Worm (Caenorhabditis elegans) whole organism, late embryonic: Measurements from ENCODE around the gene T04B2.3.

Source experiments
- C38D4.7 ChIP-seq: fragments of 200-800 bp; sonication (Bioruptor generic); optimal IDR thresholded peaks from 2 replicates; lab custom pipeline; 2018; ENCODE audit warnings: mild to moderate bottlenecking, missing genetic modification characterization, moderate library complexity, missing compliant biosample characterization
- K02D7.2 ChIP-seq: sonication (generic microtip); optimal IDR thresholded peaks from 2 replicates; lab custom pipeline; 2017; ENCODE audit warnings: mild to moderate bottlenecking, missing genetic modification characterization, missing compliant biosample characterization
- K09A11.1 ChIP-seq: sonication (generic microtip); optimal IDR thresholded peaks from 2 replicates; lab custom pipeline; 2017; ENCODE audit warnings: antibody characterized with exemption, mild to moderate bottlenecking, missing genetic modification characterization, missing compliant biosample characterization; ENCODE audit not compliant: insufficient read depth
- Y22D7AL.16 ChIP-seq: sonication (generic microtip); optimal IDR thresholded peaks from 2 replicates; lab custom pipeline; 2016; ENCODE audit warnings: missing genetic modification characterization, missing compliant biosample characterization
- ama-1 ChIP-seq: fragments of 150-350 bp; optimal IDR thresholded peaks from 2 replicates; lab custom pipeline; 2014
- ceh-14 ChIP-seq: sonication (generic microtip); optimal IDR thresholded peaks from 2 replicates; lab custom pipeline; 2016; ENCODE audit warnings: missing genotype, missing genetic modification characterization, missing compliant biosample characterization
- ceh-18 ChIP-seq: sonication (generic microtip); optimal IDR thresholded peaks from 2 replicates; lab custom pipeline; 2016; ENCODE audit warnings: missing genetic modification characterization, missing compliant biosample characterization
- ceh-19 ChIP-seq: fragments of 200-800 bp; sonication (Bioruptor generic); optimal IDR thresholded peaks from 2 replicates; lab custom pipeline; 2018; ENCODE audit warnings: mild to moderate bottlenecking, missing genetic modification characterization, missing compliant biosample characterization
- ceh-22 ChIP-seq: sonication (generic microtip); optimal IDR thresholded peaks from 2 replicates; lab custom pipeline; 2017; ENCODE audit warnings: missing biosample characterization, missing genetic modification characterization
- ceh-34 ChIP-seq: sonication (generic microtip); optimal IDR thresholded peaks from 2 replicates; lab custom pipeline; 2016; ENCODE audit warnings: mild to moderate bottlenecking, missing genetic modification characterization, missing compliant biosample characterization
- ceh-48 ChIP-seq: sonication (generic microtip); optimal IDR thresholded peaks from 2 replicates; lab custom pipeline; 2016; ENCODE audit warnings: missing genetic modification characterization, inconsistent platforms, missing compliant biosample characterization
- ceh-6 ChIP-seq: fragments of 200-800 bp; sonication (Bioruptor generic); optimal IDR thresholded peaks from 2 replicates; lab custom pipeline; 2018; ENCODE audit warnings: mild to moderate bottlenecking, missing genetic modification characterization, missing compliant biosample characterization
- ceh-9 ChIP-seq: sonication (generic microtip); optimal IDR thresholded peaks from 2 replicates; lab custom pipeline; 2016; ENCODE audit warnings: mild to moderate bottlenecking, missing genetic modification characterization, inconsistent platforms, missing compliant biosample characterization
- che-1 ChIP-seq: sonication (generic microtip); optimal IDR thresholded peaks from 2 replicates; lab custom pipeline; 2016; ENCODE audit warnings: mild to moderate bottlenecking, missing genetic modification characterization, missing compliant biosample characterization
- dmd-4 ChIP-seq: sonication (generic microtip); optimal IDR thresholded peaks from 2 replicates; lab custom pipeline; 2016; ENCODE audit warnings: borderline replicate concordance, missing genetic modification characterization, missing compliant biosample characterization
- dve-1 ChIP-seq: sonication (generic microtip); optimal IDR thresholded peaks from 2 replicates; lab custom pipeline; 2017; ENCODE audit warnings: antibody characterized with exemption, mild to moderate bottlenecking, missing genetic modification characterization, missing compliant biosample characterization
- elt-2 ChIP-seq: sonication (generic microtip); optimal IDR thresholded peaks from 2 replicates; lab custom pipeline; 2016; ENCODE audit warnings: missing genetic modification reagents, missing genetic modification characterization, missing compliant biosample characterization
- elt-4 ChIP-seq: sonication (generic microtip); optimal IDR thresholded peaks from 2 replicates; lab custom pipeline; 2016; ENCODE audit warnings: missing genetic modification characterization, missing compliant biosample characterization
- ets-4 ChIP-seq: sonication (generic microtip); optimal IDR thresholded peaks from 2 replicates; lab custom pipeline; 2016; ENCODE audit warnings: missing genetic modification characterization, missing compliant biosample characterization
- eyg-1 ChIP-seq: sonication (generic microtip); optimal IDR thresholded peaks from 2 replicates; lab custom pipeline; 2016; ENCODE audit warnings: missing genotype, missing genetic modification characterization, missing compliant biosample characterization
- fax-1 ChIP-seq: sonication (generic microtip); optimal IDR thresholded peaks from 2 replicates; lab custom pipeline; 2016; ENCODE audit warnings: missing genotype, missing genetic modification characterization, missing compliant biosample characterization
- fkh-10 ChIP-seq: fragments of 150-350 bp; optimal IDR thresholded peaks from 2 replicates; lab custom pipeline; 2014; ENCODE audit warnings: missing biosample characterization, missing genetic modification reagents, missing genetic modification characterization
- fkh-6 ChIP-seq: sonication (generic microtip); optimal IDR thresholded peaks from 2 replicates; lab custom pipeline; 2016; ENCODE audit warnings: missing genetic modification characterization, missing compliant biosample characterization
- hlh-13 ChIP-seq: fragments of 200-800 bp; sonication (Bioruptor generic); optimal IDR thresholded peaks from 2 replicates; lab custom pipeline; 2018; ENCODE audit warnings: mild to moderate bottlenecking, missing genetic modification characterization, missing compliant biosample characterization
- hlh-8 ChIP-seq: sonication (generic microtip); optimal IDR thresholded peaks from 2 replicates; lab custom pipeline; 2016; ENCODE audit warnings: missing genotype, missing genetic modification characterization, missing compliant biosample characterization
- lim-6 ChIP-seq: sonication (generic microtip); optimal IDR thresholded peaks from 2 replicates; lab custom pipeline; 2016; ENCODE audit warnings: missing genetic modification characterization, missing compliant biosample characterization
- nhr-11 ChIP-seq: fragments of 150-350 bp; optimal IDR thresholded peaks from 2 replicates; lab custom pipeline; 2014; ENCODE audit warnings: missing biosample characterization, missing genetic modification characterization
- npax-4 ChIP-seq: sonication (generic microtip); optimal IDR thresholded peaks from 2 replicates; lab custom pipeline; 2016; ENCODE audit warnings: missing genetic modification characterization, missing compliant biosample characterization
- odd-2 ChIP-seq: sonication (generic microtip); optimal IDR thresholded peaks from 2 replicates; lab custom pipeline; 2017; ENCODE audit warnings: antibody characterized with exemption, mild to moderate bottlenecking, missing genetic modification characterization, missing compliant biosample characterization
- pag-3 ChIP-seq: sonication (generic microtip); optimal IDR thresholded peaks from 2 replicates; lab custom pipeline; 2016; ENCODE audit warnings: missing compliant biosample characterization, missing genetic modification characterization, borderline replicate concordance
- pax-1 ChIP-seq: fragments of 150-350 bp; optimal IDR thresholded peaks from 2 replicates; lab custom pipeline; 2014; ENCODE audit warnings: missing biosample characterization, missing genetic modification characterization
- pqm-1 ChIP-seq: sonication (generic microtip); optimal IDR thresholded peaks from 2 replicates; lab custom pipeline; 2016; ENCODE audit warnings: missing genetic modification characterization, missing compliant biosample characterization
- pros-1 ChIP-seq: fragments of 150-350 bp; optimal IDR thresholded peaks from 2 replicates; lab custom pipeline; 2014; ENCODE audit warnings: missing biosample characterization, missing genetic modification reagents, missing genetic modification characterization
- rnt-1 ChIP-seq: sonication (generic microtip); optimal IDR thresholded peaks from 2 replicates; lab custom pipeline; 2016; ENCODE audit warnings: missing genetic modification characterization, missing compliant biosample characterization
- sdc-2 ChIP-seq: sonication (generic microtip); optimal IDR thresholded peaks from 2 replicates; lab custom pipeline; 2016; ENCODE audit warnings: missing genotype, missing genetic modification characterization, missing compliant biosample characterization
- sox-2 ChIP-seq: fragments of 200-800 bp; sonication (Bioruptor generic); IDR thresholded peaks from 2 replicates; pipeline ENCODE4 v1.3.6; 2022; ENCODE audit warnings: missing genetic modification reagents, missing genetic modification characterization, missing compliant biosample characterization
- sox-4 ChIP-seq: sonication (generic microtip); optimal IDR thresholded peaks from 2 replicates; lab custom pipeline; 2017; ENCODE audit warnings: mild to moderate bottlenecking, missing genetic modification characterization, inconsistent platforms, missing compliant biosample characterization
- ttx-3 ChIP-seq: sonication (generic microtip); optimal IDR thresholded peaks from 2 replicates; lab custom pipeline; 2016; ENCODE audit warnings: missing genetic modification reagents, missing genetic modification characterization, missing compliant biosample characterization
- unc-3 ChIP-seq, 2 experiments: fragments of 200-800 bp in 1 of 2; sonication (Bioruptor generic) in 1 of 2; sonication (generic microtip) in 1 of 2; conservative IDR thresholded peaks in 1 of 2; optimal IDR thresholded peaks in 1 of 2; 2 replicates each; pipeline versions ENCODE4 v1.3.6 to Lab custom; 2016 to 2022; ENCODE audit warnings: missing compliant biosample characterization in 2 of 2, missing genetic modification characterization in 2 of 2, missing genetic modification reagents in 1 of 2
- unc-55 ChIP-seq: sonication (generic microtip); optimal IDR thresholded peaks from 2 replicates; lab custom pipeline; 2017; ENCODE audit warnings: missing biosample characterization, missing genetic modification reagents, missing genetic modification characterization
- unc-86 ChIP-seq: sonication (generic microtip); optimal IDR thresholded peaks from 2 replicates; lab custom pipeline; 2016; ENCODE audit warnings: missing genetic modification characterization, missing compliant biosample characterization
- zip-5 ChIP-seq: sonication (generic microtip); optimal IDR thresholded peaks from 2 replicates; lab custom pipeline; 2016; ENCODE audit warnings: missing genetic modification characterization, missing compliant biosample characterization
- ztf-16 ChIP-seq: sonication (generic microtip); optimal IDR thresholded peaks from 2 replicates; lab custom pipeline; 2017; ENCODE audit warnings: missing genetic modification characterization, missing compliant biosample characterization

Gene T04B2.3

DNA sequence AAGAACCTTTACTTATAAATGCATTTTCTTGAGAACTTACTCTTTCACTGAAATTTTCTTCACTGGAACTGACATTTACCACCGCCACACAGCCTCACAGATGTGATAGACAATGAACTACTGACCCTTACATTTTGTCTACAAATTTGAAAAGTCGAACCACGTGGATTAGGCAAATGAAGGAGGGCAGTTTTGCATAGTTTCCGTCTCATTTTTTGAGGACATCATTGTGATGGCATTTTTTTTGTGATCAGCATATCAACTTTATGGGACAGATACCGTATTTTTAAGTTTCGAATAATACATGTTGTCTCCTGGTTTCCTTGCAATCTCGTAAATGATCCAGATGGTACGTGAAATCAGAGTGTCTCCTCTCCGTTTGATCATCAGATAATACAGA is 25.3 kb downstream of the T04B2.3 start, which contains the start of gene W01B6.3:
W01B6.3 (minus strand) TSS at position 101 of the 400 bp plus-strand sequence.
- no peak for TF ChIP-seq rnt-1 (tag; lab: Kevin White, UChicago)
- TF ChIP-seq hlh-8 (tag; lab: Kevin White, UChicago): no peak
- TF ChIP-seq ceh-18 (tag; lab: Kevin White, UChicago): no peak
- TF ChIP-seq pag-3: no peak
- TF ChIP-seq unc-3 (GFP tag; conservative IDR thresholded peaks at IDR 0.05; lab: Robert Waterston, UW): no peak
- no peak for TF ChIP-seq unc-3 (tag; optimal IDR thresholded peaks at IDR 0.05; lab: Kevin White, UChicago)
- TF ChIP-seq pqm-1: no peak
- TF ChIP-seq ztf-16 (tag; lab: Kevin White, UChicago): no peak
- TF ChIP-seq unc-55 (GFP tag; lab: Kevin White, UChicago): no peak
- no peak for TF ChIP-seq dmd-4
- no peak for TF ChIP-seq dve-1
- TF ChIP-seq npax-4 (tag; lab: Kevin White, UChicago): no peak
- no peak for TF ChIP-seq fkh-10 (GFP tag; lab: Kevin White, UChicago)
- TF ChIP-seq sox-4 (tag; lab: Kevin White, UChicago): no peak
- no peak for TF ChIP-seq ceh-22 (tag; lab: Kevin White, UChicago)
- no peak for TF ChIP-seq che-1 (tag; lab: Kevin White, UChicago)
- TF ChIP-seq ttx-3: no peak
- TF ChIP-seq eyg-1: no peak
- no peak for TF ChIP-seq elt-2 (tag; lab: Kevin White, UChicago)

DNA sequence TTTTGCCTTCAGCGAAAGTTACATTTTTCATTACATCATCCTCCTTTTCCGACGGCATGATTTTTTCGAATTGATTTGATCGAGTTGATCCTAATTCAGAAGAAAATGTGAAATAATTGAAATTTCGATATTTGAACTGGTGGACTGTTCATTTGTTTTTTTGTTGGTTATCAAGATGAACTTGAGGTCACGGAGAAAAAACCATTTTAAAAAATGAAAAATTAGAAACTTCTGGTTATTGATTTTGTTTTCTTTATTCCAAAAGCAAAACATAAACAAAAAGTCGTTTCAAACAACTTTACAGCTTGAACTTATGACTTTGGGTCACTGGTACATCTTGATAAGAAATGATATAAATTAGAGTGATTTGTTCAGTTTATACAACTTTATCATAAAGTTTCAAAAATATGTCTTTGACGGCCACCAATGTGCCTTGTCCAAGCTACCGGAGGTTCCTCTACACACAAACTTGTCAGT is 27.9 kb downstream of the T04B2.3 start, which contains the start of the genes ttbk-4 and W01B6.4:
ttbk-4 (minus strand) TSS at position 101 of the 477 bp plus-strand sequence.
W01B6.4 (plus strand) TSS at position 427 of the 477 bp plus-strand sequence.
- TF ChIP-seq hlh-8 (tag; lab: Kevin White, UChicago): no peak
- no peak for TF ChIP-seq hlh-13 (GFP tag; lab: Kevin White, UChicago)
- TF ChIP-seq sox-4 (tag; lab: Kevin White, UChicago): no peak
- no peak for TF ChIP-seq ets-4
- no peak for TF ChIP-seq ceh-14 (tag; lab: Kevin White, UChicago)
- no peak for TF ChIP-seq ceh-48 (tag; lab: Kevin White, UChicago)
- TF ChIP-seq pros-1 (tag; lab: Kevin White, UChicago): no peak
- TF ChIP-seq ttx-3: no peak
- TF ChIP-seq ceh-22 (tag; lab: Kevin White, UChicago): no peak
- TF ChIP-seq rnt-1 (tag; lab: Kevin White, UChicago): no peak
- TF ChIP-seq ceh-19: no peak
- TF ChIP-seq nhr-11 (tag; lab: Kevin White, UChicago): no peak
- TF ChIP-seq sdc-2 (tag; lab: Kevin White, UChicago): no peak

- TF ChIP-seq C38D4.7: no peak
- no peak for TF ChIP-seq sdc-2 (tag; lab: Kevin White, UChicago)
- no peak for TF ChIP-seq ceh-14 (tag; lab: Kevin White, UChicago)
- no peak for TF ChIP-seq elt-2 (tag; lab: Kevin White, UChicago)
- no peak for TF ChIP-seq lim-6
- no peak for TF ChIP-seq sox-2 (GFP tag; lab: Robert Waterston, UW)
- TF ChIP-seq ceh-9 (tag; lab: Kevin White, UChicago): no peak
- TF ChIP-seq pqm-1: no peak
- TF ChIP-seq Y22D7AL.16 (tag; lab: Kevin White, UChicago): no peak
- TF ChIP-seq fkh-6: no peak
- TF ChIP-seq ceh-6: no peak
- no peak for TF ChIP-seq fax-1 (tag; lab: Kevin White, UChicago)
- no peak for TF ChIP-seq K09A11.1 (tag; lab: Kevin White, UChicago)
- no peak for TF ChIP-seq K02D7.2 (tag; lab: Kevin White, UChicago)
- TF ChIP-seq, all 69 proteins: peak for 0
Measured at ce11 chrIV:10075899-10076298, 28.7 kb downstream of the T04B2.3 start, which contains the start of gene W01B6.5. Gene W01B6.5 (plus strand): TSS chrIV:10076199.

DNA sequence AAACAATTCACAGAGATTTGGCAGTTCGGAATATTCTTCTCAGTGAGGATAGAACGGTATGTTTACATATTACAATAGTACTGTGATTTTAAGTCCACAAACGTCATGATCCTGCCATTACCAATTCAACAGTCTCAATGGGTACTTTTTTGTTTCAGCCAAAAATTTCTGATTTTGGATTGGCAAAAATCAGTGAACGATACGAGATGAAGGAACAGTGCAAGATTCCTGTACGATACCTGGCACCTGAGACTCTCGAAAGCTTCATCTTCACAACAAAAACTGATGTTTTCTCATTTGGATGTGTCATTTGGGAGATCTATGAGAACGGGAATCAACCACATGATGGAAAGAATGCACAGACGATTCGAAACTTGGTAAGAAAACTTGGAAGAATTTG is 30.8 kb downstream of the T04B2.3 start:
- no peak for TF ChIP-seq odd-2
- no peak for TF ChIP-seq pax-1 (tag; lab: Kevin White, UChicago)
- TF ChIP-seq K02D7.2 (tag; lab: Kevin White, UChicago): no peak
- no peak for TF ChIP-seq sox-2 (GFP tag; lab: Robert Waterston, UW)
- no peak for TF ChIP-seq unc-86 (tag; lab: Kevin White, UChicago)
- TF ChIP-seq elt-4 (tag; lab: Kevin White, UChicago): no peak
- no peak for TF ChIP-seq ttx-3
- no peak for TF ChIP-seq ceh-48 (tag; lab: Kevin White, UChicago)
- TF ChIP-seq ceh-34 (tag; lab: Kevin White, UChicago): no peak
- no peak for TF ChIP-seq dmd-4
- TF ChIP-seq rnt-1 (tag; lab: Kevin White, UChicago): no peak
- TF ChIP-seq Y22D7AL.16 (tag; lab: Kevin White, UChicago): no peak
- no peak for TF ChIP-seq ama-1 (lab: Kevin White, UChicago)
- TF ChIP-seq lim-6: no peak
- TF ChIP-seq fax-1 (tag; lab: Kevin White, UChicago): no peak
- TF ChIP-seq zip-5 (tag; lab: Kevin White, UChicago): no peak
